Worm (Caenorhabditis elegans) whole organism, L3 larva: ENCODE data around the gene alh-8.

Experiments used
- R02D3.7 ChIP-seq: fragments of 150-350 bp; optimal IDR thresholded peaks from 2 replicates; lab custom pipeline; 2014; ENCODE audit warnings: missing biosample characterization, missing genetic modification characterization
- ZK546.5 ChIP-seq: sonication (generic microtip); optimal IDR thresholded peaks from 2 replicates; lab custom pipeline; 2017; ENCODE audit warnings: missing biosample characterization, missing genetic modification characterization
- aly-2 ChIP-seq: fragments of 150-350 bp; optimal IDR thresholded peaks from 2 replicates; lab custom pipeline; 2014; ENCODE audit warnings: missing biosample characterization, missing genetic modification characterization
- ama-1 ChIP-seq: fragments of 150-350 bp; optimal IDR thresholded peaks from 2 replicates; lab custom pipeline; 2018
- ceh-16 ChIP-seq: sonication (generic microtip); optimal IDR thresholded peaks from 2 replicates; lab custom pipeline; 2017; ENCODE audit warnings: missing biosample characterization, missing genetic modification characterization
- ceh-28 ChIP-seq: fragments of 150-350 bp; optimal IDR thresholded peaks from 2 replicates; lab custom pipeline; 2014; ENCODE audit warnings: missing biosample characterization, missing genetic modification reagents, missing genetic modification characterization
- ceh-82 ChIP-seq: fragments of 150-350 bp; optimal IDR thresholded peaks from 2 replicates; lab custom pipeline; 2014; ENCODE audit warnings: missing biosample characterization, missing genetic modification characterization
- ceh-9 ChIP-seq: sonication (generic microtip); optimal IDR thresholded peaks from 2 replicates; lab custom pipeline; 2018; ENCODE audit warnings: missing biosample characterization, missing genetic modification characterization
- egl-27 ChIP-seq: sonication (generic microtip); optimal IDR thresholded peaks from 4 replicates; lab custom pipeline; 2017; ENCODE audit warnings: missing biosample characterization, missing genetic modification reagents, missing genetic modification characterization
- egl-5 ChIP-seq: fragments of 150-350 bp; optimal IDR thresholded peaks from 2 replicates; lab custom pipeline; 2017; ENCODE audit warnings: missing biosample characterization, missing genetic modification reagents, missing genetic modification characterization, inconsistent platforms
- elt-1 ChIP-seq: fragments of 150-350 bp; optimal IDR thresholded peaks from 2 replicates; lab custom pipeline; 2014; ENCODE audit warnings: missing biosample characterization, missing genetic modification characterization
- elt-2 ChIP-seq: sonication (generic microtip); optimal IDR thresholded peaks from 2 replicates; lab custom pipeline; 2016; ENCODE audit warnings: missing genetic modification reagents, mild to moderate bottlenecking, missing genetic modification characterization, missing compliant biosample characterization
- fkh-2 ChIP-seq: fragments of 150-350 bp; optimal IDR thresholded peaks from 2 replicates; lab custom pipeline; 2014; ENCODE audit warnings: missing biosample characterization, missing genetic modification reagents, missing genetic modification characterization
- fos-1 ChIP-seq: fragments of 150-350 bp; optimal IDR thresholded peaks from 2 replicates; lab custom pipeline; 2014; ENCODE audit warnings: missing biosample characterization, missing genetic modification characterization
- jun-1 ChIP-seq: fragments of 150-350 bp; optimal IDR thresholded peaks from 2 replicates; lab custom pipeline; 2014; ENCODE audit warnings: missing biosample characterization, missing genetic modification reagents, missing genetic modification characterization
- lin-15B ChIP-seq: fragments of 150-350 bp; optimal IDR thresholded peaks from 2 replicates; lab custom pipeline; 2014; ENCODE audit warnings: missing biosample characterization, missing genetic modification characterization
- lin-39 ChIP-seq: fragments of 150-350 bp; optimal IDR thresholded peaks from 2 replicates; lab custom pipeline; 2018; ENCODE audit warnings: missing biosample characterization, missing genetic modification reagents, missing genetic modification characterization
- lsy-12 ChIP-seq: sonication (generic microtip); optimal IDR thresholded peaks from 2 replicates; lab custom pipeline; 2016; ENCODE audit warnings: mild to moderate bottlenecking, missing genetic modification characterization, missing compliant biosample characterization
- mdl-1 ChIP-seq: fragments of 150-350 bp; optimal IDR thresholded peaks from 2 replicates; lab custom pipeline; 2014; ENCODE audit warnings: missing biosample characterization, missing genetic modification characterization
- mml-1 ChIP-seq: fragments of 150-350 bp; sonication (generic microtip); optimal IDR thresholded peaks from 3 replicates; lab custom pipeline; 2014; ENCODE audit warnings: missing biosample characterization, missing genetic modification characterization
- nfya-1 ChIP-seq: sonication (generic microtip); optimal IDR thresholded peaks from 2 replicates; lab custom pipeline; 2017; ENCODE audit warnings: missing genetic modification characterization, mild to moderate bottlenecking, missing compliant biosample characterization, antibody characterized with exemption, moderate library complexity; ENCODE audit not compliant: insufficient read depth
- nhr-11 ChIP-seq: fragments of 150-350 bp; optimal IDR thresholded peaks from 2 replicates; lab custom pipeline; 2014; ENCODE audit warnings: missing biosample characterization, missing genetic modification characterization
- nhr-12 ChIP-seq: fragments of 150-350 bp; optimal IDR thresholded peaks from 2 replicates; lab custom pipeline; 2014; ENCODE audit warnings: missing biosample characterization, missing genetic modification characterization
- nhr-23 ChIP-seq: fragments of 150-350 bp; optimal IDR thresholded peaks from 2 replicates; lab custom pipeline; 2014; ENCODE audit warnings: missing biosample characterization, missing genetic modification reagents, missing genetic modification characterization
- nhr-237 ChIP-seq: fragments of 150-350 bp; optimal IDR thresholded peaks from 2 replicates; lab custom pipeline; 2014; ENCODE audit warnings: missing biosample characterization, missing genetic modification characterization
- nhr-25 ChIP-seq: sonication (generic microtip); optimal IDR thresholded peaks from 2 replicates; lab custom pipeline; 2017; ENCODE audit warnings: missing biosample characterization, missing genetic modification characterization
- nhr-43 ChIP-seq: sonication (generic microtip); optimal IDR thresholded peaks from 2 replicates; lab custom pipeline; 2016; ENCODE audit warnings: mild to moderate bottlenecking, missing genetic modification characterization, missing compliant biosample characterization; ENCODE audit not compliant: poor library complexity, severe bottlenecking
- nhr-67 ChIP-seq: fragments of 150-350 bp; optimal IDR thresholded peaks from 2 replicates; lab custom pipeline; 2014; ENCODE audit warnings: missing biosample characterization, missing genetic modification characterization
- nhr-76 ChIP-seq: fragments of 150-350 bp; sonication (generic microtip); optimal IDR thresholded peaks from 5 replicates; lab custom pipeline; 2014; ENCODE audit warnings: missing biosample characterization, missing genetic modification characterization
- nhr-77 ChIP-seq: fragments of 150-350 bp; optimal IDR thresholded peaks from 2 replicates; lab custom pipeline; 2014; ENCODE audit warnings: missing biosample characterization, missing genetic modification characterization
- pha-4 ChIP-seq: fragments of 150-350 bp; optimal IDR thresholded peaks from 2 replicates; lab custom pipeline; 2014; ENCODE audit warnings: missing biosample characterization, missing genetic modification reagents, missing genetic modification characterization
- pqm-1 ChIP-seq: fragments of 150-350 bp; optimal IDR thresholded peaks from 2 replicates; lab custom pipeline; 2017; ENCODE audit warnings: missing biosample characterization, missing genetic modification characterization, inconsistent platforms
- sea-2 ChIP-seq: fragments of 150-350 bp; sonication (generic microtip); optimal IDR thresholded peaks from 4 replicates; lab custom pipeline; 2014; ENCODE audit warnings: missing biosample characterization, missing genetic modification reagents, missing genetic modification characterization
- snpc-4 ChIP-seq: fragments of 150-350 bp; optimal IDR thresholded peaks from 2 replicates; lab custom pipeline; 2014; ENCODE audit warnings: missing biosample characterization, missing genetic modification characterization
- tbx-2 ChIP-seq: sonication (generic microtip); optimal IDR thresholded peaks from 2 replicates; lab custom pipeline; 2016; ENCODE audit warnings: mild to moderate bottlenecking, missing genetic modification characterization, missing compliant biosample characterization
- unc-39 ChIP-seq: sonication (generic microtip); optimal IDR thresholded peaks from 4 replicates; lab custom pipeline; 2017; ENCODE audit warnings: missing biosample characterization, missing genetic modification characterization
- unc-62 ChIP-seq: fragments of 150-350 bp; sonication (generic microtip); optimal IDR thresholded peaks from 4 replicates; lab custom pipeline; 2014; ENCODE audit warnings: missing biosample characterization, missing genetic modification reagents, missing genetic modification characterization
- zag-1 ChIP-seq: fragments of 150-350 bp; optimal IDR thresholded peaks from 2 replicates; lab custom pipeline; 2014; ENCODE audit warnings: missing biosample characterization, missing genetic modification characterization
- ztf-4 ChIP-seq: fragments of 150-350 bp; optimal IDR thresholded peaks from 2 replicates; lab custom pipeline; 2014; ENCODE audit warnings: missing biosample characterization, missing genetic modification characterization

The alh-8 gene

ce11 chrII:11728545-11729105 is at the start of gene alh-8:
TSS of gene alh-8 (plus strand) at chrII:11729055.
- TF ChIP-seq ztf-4 (tag; lab: Kevin White, UChicago) (no peak), nhr-23 (tag; lab: Kevin White, UChicago) (peak; percentile 5), nfya-1 (tag; lab: Kevin White, UChicago) (peak; percentile 44), tbx-2 (tag; lab: Kevin White, UChicago) (no peak), jun-1 (tag; lab: Kevin White, UChicago) (no peak), lsy-12 (no peak), unc-62 (no peak), mdl-1 (tag; lab: Kevin White, UChicago) (peak; percentile 92), unc-39 (no peak), lin-39 (tag; lab: Kevin White, UChicago) (peak; percentile 31), ceh-9 (tag; lab: Kevin White, UChicago) (no peak), elt-1 (tag; lab: Kevin White, UChicago) (no peak), ceh-16 (tag; lab: Kevin White, UChicago) (no peak), zag-1 (tag; lab: Kevin White, UChicago) (no peak), nhr-43 (tag; lab: Kevin White, UChicago) (no peak), nhr-77 (tag; lab: Kevin White, UChicago) (peak; percentile 21), snpc-4 (tag; lab: Kevin White, UChicago) (no peak), lin-15B (tag; lab: Kevin White, UChicago) (peak; percentile 14), pqm-1 (tag; lab: Kevin White, UChicago) (peak; percentile 14), fkh-2 (tag; lab: Kevin White, UChicago) (no peak), pha-4 (tag; lab: Kevin White, UChicago) (peak; percentile 55), nhr-25 (no peak), elt-2 (tag; lab: Kevin White, UChicago) (peak; percentile 76), nhr-12 (tag; lab: Kevin White, UChicago) (no peak), ama-1 (peak; percentile 53), nhr-237 (tag; lab: Kevin White, UChicago) (no peak)

ce11 chrII:11680220-11680619 is 48.6 kb upstream of the alh-8 start:
- no peak for TF ChIP-seq ztf-4 (tag; lab: Kevin White, UChicago)
- TF ChIP-seq nhr-67 = no peak
- no peak for TF ChIP-seq lsy-12
- no peak for TF ChIP-seq aly-2 (tag; lab: Kevin White, UChicago)
- no peak for TF ChIP-seq elt-1 (tag; lab: Kevin White, UChicago)
- TF ChIP-seq elt-2 (tag; lab: Kevin White, UChicago) = no peak
- TF ChIP-seq tbx-2 (tag; lab: Kevin White, UChicago) = no peak
- TF ChIP-seq lin-15B (tag; lab: Kevin White, UChicago) = no peak
- no peak for TF ChIP-seq ceh-28
- no peak for TF ChIP-seq fkh-2 (tag; lab: Kevin White, UChicago)
- TF ChIP-seq nhr-237 (tag; lab: Kevin White, UChicago) = no peak
- TF ChIP-seq nhr-12 (tag; lab: Kevin White, UChicago) = no peak
- TF ChIP-seq pha-4 (tag; lab: Kevin White, UChicago) = no peak
- no peak for TF ChIP-seq pqm-1 (tag; lab: Kevin White, UChicago)

ce11 chrII:11681136-11681824 is 47.6 kb upstream of the alh-8 start, which contains the start of the genes sfxn-1.4 and C47D12.4:
TSS of gene sfxn-1.4 (minus strand) at chrII:11681236.
TSS of gene C47D12.4 (plus strand) at chrII:11681774.
- TF ChIP-seq snpc-4 (tag; lab: Kevin White, UChicago) (no peak), ceh-82 (no peak), ceh-16 (tag; lab: Kevin White, UChicago) (no peak), fos-1 (tag; lab: Kevin White, UChicago) (no peak), pha-4 (tag; lab: Kevin White, UChicago) (no peak), nhr-11 (tag; lab: Kevin White, UChicago) (no peak), ztf-4 (tag; lab: Kevin White, UChicago) (no peak), tbx-2 (tag; lab: Kevin White, UChicago) (no peak), ama-1 (no peak), mml-1 (tag; lab: Kevin White, UChicago) (no peak)

- TF ChIP-seq nfya-1 (tag; lab: Kevin White, UChicago) (no peak), egl-27 (tag; lab: Kevin White, UChicago) (no peak), lsy-12 (no peak), nhr-76 (tag; lab: Kevin White, UChicago) (no peak), R02D3.7 (tag; lab: Kevin White, UChicago) (no peak), nhr-12 (tag; lab: Kevin White, UChicago) (no peak), nhr-25 (no peak), aly-2 (tag; lab: Kevin White, UChicago) (no peak), ceh-16 (tag; lab: Kevin White, UChicago) (no peak), ZK546.5 (no peak), sea-2 (GFP tag; lab: Kevin White, UChicago) (no peak), egl-5 (tag; lab: Kevin White, UChicago) (no peak), mdl-1 (tag; lab: Kevin White, UChicago) (no peak), pha-4 (tag; lab: Kevin White, UChicago) (no peak), unc-62 (no peak), lin-39 (tag; lab: Kevin White, UChicago) (no peak), lin-15B (tag; lab: Kevin White, UChicago) (no peak)
Observed at ce11 chrII:11685177-11685576, 43.7 kb upstream of the alh-8 start, which contains the start of gene C47D12.5. TSS of gene C47D12.5 (minus strand) at chrII:11685277.
